Worm (Caenorhabditis elegans): ENCODE data around the gene ZK177.9.
A peak's percentile ranks its signal among the peaks of the same experiment; 100 is the strongest.

ce11 chrII:5503760-5504159, 13.8 kb downstream of the ZK177.9 start, which contains the start of gene cyp-44A1:
- TF ChIP-seq unc-62 (GFP tag; optimal IDR thresholded peaks at IDR 0.05), result no peak
- no peak for TF ChIP-seq fkh-10 (GFP tag; optimal IDR thresholded peaks at IDR 0.05)
- TF ChIP-seq nhr-77 (tag; optimal IDR thresholded peaks at IDR 0.05), result no peak
- TF ChIP-seq ama-1 (optimal IDR thresholded peaks at IDR 0.05), result no peak
- TF ChIP-seq unc-39 (tag; optimal IDR thresholded peaks at IDR 0.05), result no peak
- TF ChIP-seq fos-1 (tag; optimal IDR thresholded peaks at IDR 0.05), result no peak
- TF ChIP-seq pha-4 (tag; optimal IDR thresholded peaks at IDR 0.05), result no peak
- TF ChIP-seq nhr-76 (tag; optimal IDR thresholded peaks at IDR 0.05), result no peak
- TF ChIP-seq lin-39 (tag; optimal IDR thresholded peaks at IDR 0.05), result no peak
- TF ChIP-seq elt-2 (tag; optimal IDR thresholded peaks at IDR 0.05), result peak; percentile 67
- no peak for TF ChIP-seq ztf-11 (tag; optimal IDR thresholded peaks at IDR 0.05)
- no peak for TF ChIP-seq aly-2 (tag; optimal IDR thresholded peaks at IDR 0.05)
- no peak for TF ChIP-seq snpc-4 (tag; optimal IDR thresholded peaks at IDR 0.05)
